Fruit fly (Drosophila melanogaster): ENCODE measurements around the gene sens-2.

Gene sens-2

dm6 chr2L:6787973-6788368 lies 33.8 kb upstream of the sens-2 start (continued):
- TF ChIP-seq dpn (GFP tag; optimal IDR thresholded peaks at IDR 0.05) (peak; percentile 54 to 61), CG10274 (GFP tag; optimal IDR thresholded peaks at IDR 0.05) (no peak), ssp (GFP tag; IDR thresholded peaks at IDR 0.05) (no peak; the same call in 1 of the 2 replicates), CG14965 (GFP tag; optimal IDR thresholded peaks at IDR 0.05; ENCODE audit: borderline replicate concordance) (no peak), mam (GFP tag; optimal IDR thresholded peaks at IDR 0.05) (peak; percentile 25), Lpt (GFP tag; optimal IDR thresholded peaks at IDR 0.05) (no peak), h (optimal IDR thresholded peaks at IDR 0.05) (no peak), CG10267 (tag; optimal IDR thresholded peaks at IDR 0.05) (peak; percentile 31), pzg (GFP tag; optimal IDR thresholded peaks at IDR 0.05) (no peak), danr (GFP tag; IDR thresholded peaks at IDR 0.05) (no peak), CG30020 (tag; optimal IDR thresholded peaks at IDR 0.05) (no peak), CG6272 (GFP tag; IDR thresholded peaks at IDR 0.05) (peak; percentile 37; the same call in 1 of the 2 replicates), Stat92E (GFP tag; optimal IDR thresholded peaks at IDR 0.05) (no peak), tgo (GFP tag; IDR thresholded peaks at IDR 0.05) (no peak), NfI (GFP tag; optimal IDR thresholded peaks at IDR 0.05) (peak; percentile 52), Sin3A (optimal IDR thresholded peaks at IDR 0.05) (no peak), CG6813 (GFP tag; optimal IDR thresholded peaks at IDR 0.05) (no peak), PHDP (tag; optimal IDR thresholded peaks at IDR 0.05) (peak; percentile 71), Hr3 (GFP tag; optimal IDR thresholded peaks at IDR 0.05) (peak; percentile 13), CG12942 (GFP tag; optimal IDR thresholded peaks at IDR 0.05) (peak; percentile 33), Abd-B (GFP tag; optimal IDR thresholded peaks at IDR 0.05) (peak; percentile 17), pb (GFP tag; optimal IDR thresholded peaks at IDR 0.05) (no peak), stc (GFP tag; IDR thresholded peaks at IDR 0.05) (peak; percentile 34; the same call in 1 of the 2 replicates), Max (GFP tag; optimal IDR thresholded peaks at IDR 0.05) (no peak), CG11560 (tag; IDR thresholded peaks at IDR 0.05) (peak; percentile 5; the same call in 1 of the 3 replicates), gsb (GFP tag; IDR thresholded peaks at IDR 0.05) (no peak), Dref (GFP tag; IDR thresholded peaks at IDR 0.05) (no peak), psq (GFP tag; optimal IDR thresholded peaks at IDR 0.05) (no peak), CG2199 (GFP tag; IDR thresholded peaks at IDR 0.05) (no peak), gt (GFP tag; IDR thresholded peaks at IDR 0.05) (no peak), eyg (GFP tag; optimal IDR thresholded peaks at IDR 0.05) (peak; percentile 37), CG15479 (GFP tag; optimal IDR thresholded peaks at IDR 0.05) (no peak), tx (GFP tag; optimal IDR thresholded peaks at IDR 0.05) (peak; percentile 53), CG11695 (GFP tag; IDR thresholded peaks at IDR 0.05) (peak; percentile 20; the same call in 1 of the 3 replicates), CG8281 (tag; optimal IDR thresholded peaks at IDR 0.05) (no peak), Mrtf (GFP tag; IDR thresholded peaks at IDR 0.05) (0 out of 3 replicates have a peak, but pooled peaks have one; percentile 36), CG7928 (GFP tag; optimal IDR thresholded peaks at IDR 0.05) (no peak), CG43689 (GFP tag; IDR thresholded peaks at IDR 0.05) (no peak), CG8359 (GFP tag; optimal IDR thresholded peaks at IDR 0.05; ENCODE audit: borderline replicate concordance) (no peak), hbn (GFP tag; IDR thresholded peaks at IDR 0.05; ENCODE audit: partially characterized antibody) (no peak), sima (GFP tag; optimal IDR thresholded peaks at IDR 0.05) (peak; percentile 31), CG34422 (GFP tag; IDR thresholded peaks at IDR 0.05) (peak; percentile 37; the same call in 1 of the 3 replicates), CG10543 (GFP tag; optimal IDR thresholded peaks at IDR 0.05) (no peak), cas (GFP tag; IDR thresholded peaks at IDR 0.05) (no peak), CG2712 (tag; optimal IDR thresholded peaks at IDR 0.05) (peak; percentile 71), Hr39 (optimal IDR thresholded peaks at IDR 0.05) (no peak), NK7.1 (GFP tag; optimal IDR thresholded peaks at IDR 0.05) (no peak), Dip3 (GFP tag; optimal IDR thresholded peaks at IDR 0.05) (peak; percentile 16), bab2 (GFP tag; optimal IDR thresholded peaks at IDR 0.05) (peak; percentile 43), Ravus (GFP tag; IDR thresholded peaks at IDR 0.05) (no peak), dati (GFP tag; IDR thresholded peaks at IDR 0.05) (peak; percentile 62), so (GFP tag; IDR thresholded peaks at IDR 0.05) (no peak), Gug (GFP tag; IDR thresholded peaks at IDR 0.05) (peak; percentile 32; the same call in 1 of the 4 replicates)

Data from whole organism, embryonic.